Fruit fly (Drosophila melanogaster): ENCODE results near the gene Acph-1.

DNA sequence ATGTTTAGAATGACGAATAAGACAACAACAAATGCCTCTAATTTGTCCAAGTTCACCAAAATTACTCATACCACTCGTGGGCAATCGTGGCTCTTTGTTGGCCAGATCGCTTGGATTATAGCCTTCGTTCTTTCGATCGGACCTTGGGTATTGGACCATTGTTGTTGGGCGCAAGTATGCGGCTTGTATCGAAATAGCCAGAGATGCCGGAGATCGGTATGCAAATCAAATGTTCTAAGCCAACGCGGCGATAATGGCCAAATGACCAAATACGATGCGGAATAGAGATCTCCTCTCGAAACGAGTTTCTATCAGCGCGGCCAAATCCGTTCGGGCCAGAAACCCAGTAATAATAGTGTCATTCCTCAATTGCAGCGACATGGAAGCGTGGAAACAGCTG is 8.0 kb downstream of the Acph-1 start:
- TF ChIP-seq psq (optimal IDR thresholded peaks at IDR 0.05) (no peak), pan (optimal IDR thresholded peaks at IDR 0.05) (no peak), usp (GFP tag; optimal IDR thresholded peaks at IDR 0.05) (no peak), CG8478 (optimal IDR thresholded peaks at IDR 0.05) (no peak), EcR (GFP tag; optimal IDR thresholded peaks at IDR 0.05) (no peak), Dll (optimal IDR thresholded peaks at IDR 0.05) (no peak)
